Fruit fly (Drosophila melanogaster): Measurements from ENCODE around the gene CG14218.

dm6 chrX:19608042-19608609, 26.3 kb upstream of the CG14218 start:
- TF ChIP-seq CG15710 (tag; optimal IDR thresholded peaks at IDR 0.05), result no peak
- TF ChIP-seq D1 (tag; optimal IDR thresholded peaks at IDR 0.05), result no peak
- TF ChIP-seq Pif1A (GFP tag; optimal IDR thresholded peaks at IDR 0.05), result no peak
- no peak for TF ChIP-seq rn (GFP tag; IDR thresholded peaks at IDR 0.05)
- no peak for TF ChIP-seq CG17806 (tag; optimal IDR thresholded peaks at IDR 0.05)
- TF ChIP-seq CG12605 (GFP tag; IDR thresholded peaks at IDR 0.05), result no peak
- no peak for TF ChIP-seq Ets98B (GFP tag; IDR thresholded peaks at IDR 0.05)
- TF ChIP-seq CG8159 (tag; optimal IDR thresholded peaks at IDR 0.05), result no peak
